Fruit fly (Drosophila melanogaster): ENCODE results near the gene Phlpp.

The Phlpp gene

dm6 chr2L:19012776-19013328, 46.1 kb upstream of the Phlpp start:
- TF ChIP-seq Jra (GFP tag; optimal IDR thresholded peaks at IDR 0.05): no peak
- no peak for TF ChIP-seq sage (GFP tag; optimal IDR thresholded peaks at IDR 0.05)
- no peak for TF ChIP-seq Sp1 (GFP tag; optimal IDR thresholded peaks at IDR 0.05)
- no peak for TF ChIP-seq rgr (GFP tag; optimal IDR thresholded peaks at IDR 0.05)
- no peak for TF ChIP-seq dl (GFP tag; optimal IDR thresholded peaks at IDR 0.05; ENCODE audit: insufficient read depth in 1 of 2, partially characterized antibody in 2 of 2)
- TF ChIP-seq psq (GFP tag; optimal IDR thresholded peaks at IDR 0.05): no peak
- no peak for TF ChIP-seq ey (GFP tag; optimal IDR thresholded peaks at IDR 0.05)
- no peak for TF ChIP-seq N (GFP tag; optimal IDR thresholded peaks at IDR 0.05)
- TF ChIP-seq Mio (GFP tag; optimal IDR thresholded peaks at IDR 0.05): no peak
- no peak for TF ChIP-seq dmrt93B (GFP tag; optimal IDR thresholded peaks at IDR 0.05)
- TF ChIP-seq Rel (GFP tag; optimal IDR thresholded peaks at IDR 0.05): no peak
- no peak for TF ChIP-seq Rel (tag; optimal IDR thresholded peaks at IDR 0.05)
- TF ChIP-seq br (GFP tag; optimal IDR thresholded peaks at IDR 0.05): no peak
- TF ChIP-seq usp (GFP tag; optimal IDR thresholded peaks at IDR 0.05): no peak
- no peak for TF ChIP-seq CG32264 (GFP tag; optimal IDR thresholded peaks at IDR 0.05)
- TF ChIP-seq HLH106 (tag; optimal IDR thresholded peaks at IDR 0.05): no peak
- TF ChIP-seq CrebA (GFP tag; optimal IDR thresholded peaks at IDR 0.05; ENCODE audit: borderline replicate concordance): no peak
- no peak for TF ChIP-seq woc (GFP tag; optimal IDR thresholded peaks at IDR 0.05)
- TF ChIP-seq sv (GFP tag; optimal IDR thresholded peaks at IDR 0.05): no peak
- no peak for TF ChIP-seq foxo (GFP tag; optimal IDR thresholded peaks at IDR 0.05)

- TF ChIP-seq dmrt93B (GFP tag; optimal IDR thresholded peaks at IDR 0.05) (peak; percentile 39), HLH106 (tag; optimal IDR thresholded peaks at IDR 0.05) (peak; percentile 61), rgr (GFP tag; optimal IDR thresholded peaks at IDR 0.05) (peak; percentile 14), Hr83 (GFP tag; optimal IDR thresholded peaks at IDR 0.05; ENCODE audit: poor library complexity, severe bottlenecking) (no peak), Sp1 (GFP tag; optimal IDR thresholded peaks at IDR 0.05) (peak; percentile 67), Hnf4 (GFP tag; optimal IDR thresholded peaks at IDR 0.05) (no peak), Mio (GFP tag; optimal IDR thresholded peaks at IDR 0.05) (no peak), br (GFP tag; optimal IDR thresholded peaks at IDR 0.05) (peak; percentile 3), h (GFP tag; optimal IDR thresholded peaks at IDR 0.05) (peak; percentile 35), Rel (GFP tag; optimal IDR thresholded peaks at IDR 0.05) (no peak), Rel (tag; optimal IDR thresholded peaks at IDR 0.05) (no peak), foxo (GFP tag; optimal IDR thresholded peaks at IDR 0.05) (peak in 1 of 2 experiments; percentile 40), Myc (optimal IDR thresholded peaks at IDR 0.05) (no peak), sv (GFP tag; optimal IDR thresholded peaks at IDR 0.05) (peak; percentile 38), OdsH (GFP tag; optimal IDR thresholded peaks at IDR 0.05) (peak; percentile 27), psq (GFP tag; optimal IDR thresholded peaks at IDR 0.05) (peak; percentile 10), CG9705 (GFP tag; optimal IDR thresholded peaks at IDR 0.05) (peak; percentile 2), ey (GFP tag; optimal IDR thresholded peaks at IDR 0.05) (no peak), fru (GFP tag; optimal IDR thresholded peaks at IDR 0.05) (peak; percentile 28)
These were observed 44.7 kb upstream of the Phlpp start for dm6 chr2L:19014032-19014880.

dm6 chr2L:19014881-19015366, 44.0 kb upstream of the Phlpp start:
- TF ChIP-seq lola (GFP tag; optimal IDR thresholded peaks at IDR 0.05) (no peak), Vsx2 (GFP tag; optimal IDR thresholded peaks at IDR 0.05; ENCODE audit: partially characterized antibody) (peak; percentile 13)

dm6 chr2L:19015628-19016027, 43.3 kb upstream of the Phlpp start:
- TF ChIP-seq usp (GFP tag; optimal IDR thresholded peaks at IDR 0.05): no peak
- TF ChIP-seq pan (optimal IDR thresholded peaks at IDR 0.05): no peak
- TF ChIP-seq sage (GFP tag; optimal IDR thresholded peaks at IDR 0.05): no peak
- TF ChIP-seq GATAd (GFP tag; optimal IDR thresholded peaks at IDR 0.05): no peak
- TF ChIP-seq brk (GFP tag; optimal IDR thresholded peaks at IDR 0.05): no peak
- no peak for TF ChIP-seq Sp1 (GFP tag; optimal IDR thresholded peaks at IDR 0.05)
- no peak for TF ChIP-seq foxo (GFP tag; optimal IDR thresholded peaks at IDR 0.05)
- TF ChIP-seq Abd-B (GFP tag; optimal IDR thresholded peaks at IDR 0.05): no peak
- no peak for TF ChIP-seq CG9705 (GFP tag; optimal IDR thresholded peaks at IDR 0.05)
- no peak for TF ChIP-seq lola (GFP tag; optimal IDR thresholded peaks at IDR 0.05)
- no peak for TF ChIP-seq fru (GFP tag; optimal IDR thresholded peaks at IDR 0.05)
